Fruit fly (Drosophila melanogaster): ENCODE results near the gene CG5001.

The CG5001 gene

DNA sequence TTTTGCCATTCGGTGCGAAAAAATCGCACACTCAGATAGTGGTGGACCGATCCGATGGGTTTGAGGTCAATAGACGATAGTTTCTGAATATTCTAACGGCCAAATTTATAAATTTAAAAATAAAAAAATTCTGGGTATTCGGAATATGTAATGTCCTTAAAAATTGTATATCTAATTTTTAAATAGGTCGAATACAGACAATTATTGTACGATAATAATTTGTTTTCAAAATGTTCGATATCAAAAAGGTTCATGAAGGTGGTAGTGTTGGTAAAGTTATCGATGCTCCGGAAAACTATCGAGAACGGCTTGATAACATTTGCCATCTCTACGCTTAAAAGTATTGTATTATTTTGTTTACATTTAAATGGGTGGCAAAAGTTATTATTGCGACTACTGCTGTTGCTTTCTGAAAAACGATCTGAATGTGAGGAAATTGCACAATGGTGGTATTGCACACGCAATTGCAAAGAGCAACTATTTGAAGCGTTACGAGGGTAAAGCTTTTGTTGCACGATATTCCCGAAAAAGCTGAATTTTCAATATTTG, 15.6 kb upstream of the CG5001 start, which contains the start of the genes CG31922 and Plap (continued):
- TF ChIP-seq Nf-YB (GFP tag; optimal IDR thresholded peaks at IDR 0.05) (peak; percentile 29), fd64A (GFP tag; optimal IDR thresholded peaks at IDR 0.05) (no peak), oc (tag; optimal IDR thresholded peaks at IDR 0.05) (no peak), cg (GFP tag; optimal IDR thresholded peaks at IDR 0.05) (no peak), CG8359 (GFP tag; optimal IDR thresholded peaks at IDR 0.05; ENCODE audit: borderline replicate concordance) (no peak), chinmo (GFP tag; IDR thresholded peaks at IDR 0.05; ENCODE audit: partially characterized antibody) (peak; percentile 75; the same call in 2 of the 4 replicates), cas (GFP tag; IDR thresholded peaks at IDR 0.05) (no peak), so (GFP tag; IDR thresholded peaks at IDR 0.05) (no peak; the same call in 2 of the 3 replicates), peb (GFP tag; IDR thresholded peaks at IDR 0.05) (no peak), E2f1 (GFP tag; IDR thresholded peaks at IDR 0.05) (no peak), CG16813 (GFP tag; IDR thresholded peaks at IDR 0.05; ENCODE audit: partially characterized antibody) (peak; percentile 94), Dip3 (GFP tag; optimal IDR thresholded peaks at IDR 0.05) (peak; percentile 78), Hey (tag; optimal IDR thresholded peaks at IDR 0.05) (no peak), CG12071 (GFP tag; optimal IDR thresholded peaks at IDR 0.05) (no peak), CG1792 (GFP tag; optimal IDR thresholded peaks at IDR 0.05) (peak; percentile 39), CG12219 (GFP tag; optimal IDR thresholded peaks at IDR 0.05) (no peak), CG13287 (GFP tag; IDR thresholded peaks at IDR 0.05; ENCODE audit: partially characterized antibody) (peak; percentile 95), cad (GFP tag; optimal IDR thresholded peaks at IDR 0.05) (no peak), ranshi (GFP tag; IDR thresholded peaks at IDR 0.05) (no peak), CG34224 (GFP tag; IDR thresholded peaks at IDR 0.05; ENCODE audit: partially characterized antibody) (peak; percentile 89), CG1832 (GFP tag; optimal IDR thresholded peaks at IDR 0.05) (no peak), bsh (GFP tag; optimal IDR thresholded peaks at IDR 0.05) (peak in 1 of 2 experiments; percentile 48), CG12744 (GFP tag; optimal IDR thresholded peaks at IDR 0.05) (peak; percentile 67), toy (GFP tag; IDR thresholded peaks at IDR 0.05) (no peak), sqz (GFP tag; optimal IDR thresholded peaks at IDR 0.05) (no peak), CG11456 (GFP tag; IDR thresholded peaks at IDR 0.05) (0 out of 3 replicates have a peak, but pooled peaks have one; percentile 57), CG10979 (tag; optimal IDR thresholded peaks at IDR 0.05) (peak; percentile 54), CG11093 (GFP tag; IDR thresholded peaks at IDR 0.05) (no peak), dati (GFP tag; IDR thresholded peaks at IDR 0.05) (no peak), ap (GFP tag; IDR thresholded peaks at IDR 0.05) (0 out of 2 replicates have a peak, but pooled peaks have one; percentile 4), kni (GFP tag; optimal IDR thresholded peaks at IDR 0.05) (peak; percentile 14), CG31365 (tag; optimal IDR thresholded peaks at IDR 0.05) (no peak), CG13424 (tag; optimal IDR thresholded peaks at IDR 0.05) (peak; percentile 76), lab (GFP tag; optimal IDR thresholded peaks at IDR 0.05) (no peak), hbn (GFP tag; IDR thresholded peaks at IDR 0.05; ENCODE audit: partially characterized antibody) (peak; percentile 93), CG18619 (GFP tag; optimal IDR thresholded peaks at IDR 0.05) (peak; percentile 66), CG2199 (GFP tag; IDR thresholded peaks at IDR 0.05) (no peak), Fer1 (GFP tag; optimal IDR thresholded peaks at IDR 0.05) (peak; percentile 70), Bdp1 (GFP tag; optimal IDR thresholded peaks at IDR 0.05) (peak; percentile 64), ham (GFP tag; IDR thresholded peaks at IDR 0.05) (no peak), rib (GFP tag; IDR thresholded peaks at IDR 0.05) (peak; percentile 84), CG10959 (GFP tag; IDR thresholded peaks at IDR 0.05) (no peak), lmd (GFP tag; IDR thresholded peaks at IDR 0.05) (peak; percentile 43; the same call in 1 of the 2 replicates), twi (tag; optimal IDR thresholded peaks at IDR 0.05) (peak; percentile 58), Sin3A (optimal IDR thresholded peaks at IDR 0.05) (peak; percentile 74), Dfd (GFP tag; optimal IDR thresholded peaks at IDR 0.05) (no peak), NFAT (GFP tag; IDR thresholded peaks at IDR 0.05) (0 out of 2 replicates have a peak, but pooled peaks have one; percentile 30), Side (GFP tag; optimal IDR thresholded peaks at IDR 0.05) (peak; percentile 58), CG2889 (GFP tag; IDR thresholded peaks at IDR 0.05) (no peak), CG8281 (tag; optimal IDR thresholded peaks at IDR 0.05) (peak; percentile 36)

All from whole organism, embryonic.